Worm (Caenorhabditis elegans) whole organism, young adult: Measurements from ENCODE around the gene F56D5.5.

Experiments
- B0019.2 ChIP-seq: fragments of 200-800 bp; sonication (Bioruptor generic); conservative IDR thresholded peaks from 2 replicates; pipeline ENCODE4 v1.3.6; 2022; ENCODE audit warnings: missing genetic modification reagents, missing genetic modification characterization, missing compliant biosample characterization
- B0336.3 ChIP-seq: fragments of 200-800 bp; sonication (Bioruptor generic); IDR thresholded peaks from 2 replicates; pipeline ENCODE4 v1.3.6; 2022; ENCODE audit warnings: missing genetic modification characterization, missing compliant biosample characterization
- C06A6.2 ChIP-seq: fragments of 200-800 bp; sonication (Bioruptor generic); conservative IDR thresholded peaks from 2 replicates; pipeline ENCODE4 v1.3.6; 2022; ENCODE audit warnings: missing genetic modification characterization, missing compliant biosample characterization
- F10E7.11 ChIP-seq: sonication (generic microtip); optimal IDR thresholded peaks from 2 replicates; lab custom pipeline; 2017; ENCODE audit warnings: mild to moderate bottlenecking, missing genetic modification characterization, moderate library complexity, missing compliant biosample characterization
- F23B12.7 ChIP-seq: sonication (generic microtip); optimal IDR thresholded peaks from 2 replicates; lab custom pipeline; 2017; ENCODE audit warnings: missing genetic modification characterization, mild to moderate bottlenecking, missing compliant biosample characterization, antibody characterized with exemption, moderate library complexity; ENCODE audit not compliant: insufficient read depth
- F49E8.2 ChIP-seq: sonication (generic microtip); optimal IDR thresholded peaks from 3 replicates; lab custom pipeline; 2017; ENCODE audit warnings: missing genetic modification characterization, mild to moderate bottlenecking, missing compliant biosample characterization, antibody characterized with exemption, moderate library complexity; ENCODE audit not compliant: insufficient read depth
- F52B5.7 ChIP-seq: sonication (generic microtip); optimal IDR thresholded peaks from 2 replicates; lab custom pipeline; 2016; ENCODE audit warnings: mild to moderate bottlenecking, missing genetic modification characterization, missing compliant biosample characterization
- F57A8.1 ChIP-seq: fragments of 200-800 bp; sonication (Bioruptor generic); optimal IDR thresholded peaks from 2 replicates; lab custom pipeline; 2018; ENCODE audit warnings: mild to moderate bottlenecking, missing genetic modification characterization, moderate library complexity, missing compliant biosample characterization
- F57C9.4 ChIP-seq: sonication (generic microtip); optimal IDR thresholded peaks from 2 replicates; lab custom pipeline; 2017; ENCODE audit warnings: mild to moderate bottlenecking, missing genetic modification characterization, missing compliant biosample characterization
- Y67H2A.10 ChIP-seq: fragments of 200-800 bp; sonication (Bioruptor generic); conservative IDR thresholded peaks from 2 replicates; pipeline ENCODE4 v1.3.6; 2022; ENCODE audit warnings: missing genetic modification reagents, missing genetic modification characterization, missing compliant biosample characterization
- akir-1 ChIP-seq: fragments of 200-800 bp; sonication (Bioruptor generic); optimal IDR thresholded peaks from 2 replicates; lab custom pipeline; 2018; ENCODE audit warnings: mild to moderate bottlenecking, missing genetic modification characterization, moderate library complexity, missing compliant biosample characterization
- aptf-2 ChIP-seq: fragments of 200-800 bp; sonication (Bioruptor generic); conservative IDR thresholded peaks from 2 replicates; pipeline ENCODE4 v1.3.6; 2022; ENCODE audit warnings: missing genetic modification reagents, missing genetic modification characterization, missing compliant biosample characterization
- attf-5 ChIP-seq: fragments of 200-800 bp; sonication (Bioruptor generic); optimal IDR thresholded peaks from 2 replicates; lab custom pipeline; 2018; ENCODE audit warnings: mild to moderate bottlenecking, missing genetic modification characterization, missing compliant biosample characterization
- attf-6 ChIP-seq: fragments of 200-800 bp; sonication (Bioruptor generic); IDR thresholded peaks from 2 replicates; pipeline ENCODE4 v1.3.6; 2022; ENCODE audit warnings: missing genetic modification reagents, missing genetic modification characterization, missing compliant biosample characterization
- bed-1 ChIP-seq: fragments of 200-800 bp; sonication (Bioruptor generic); IDR thresholded peaks from 2 replicates; pipeline ENCODE4 v1.3.6; 2022; ENCODE audit warnings: missing genetic modification reagents, missing genetic modification characterization, missing compliant biosample characterization
- cebp-1 ChIP-seq, 2 experiments: fragments of 200-800 bp in 1 of 2; sonication (Bioruptor generic) in 1 of 2; sonication (generic microtip) in 1 of 2; IDR thresholded peaks in 1 of 2; optimal IDR thresholded peaks in 1 of 2; 2 replicates each; pipeline versions ENCODE4 v1.3.6 to Lab custom; 2017 to 2022; ENCODE audit warnings: missing compliant biosample characterization in 2 of 2, missing genetic modification characterization in 2 of 2, mild to moderate bottlenecking in 1 of 2, missing genetic modification reagents in 1 of 2, moderate library complexity in 1 of 2
- ceh-27 ChIP-seq: fragments of 200-800 bp; sonication (Bioruptor generic); optimal IDR thresholded peaks from 2 replicates; lab custom pipeline; 2018; ENCODE audit warnings: mild to moderate bottlenecking, missing genetic modification characterization, moderate library complexity, missing compliant biosample characterization
- ceh-91 ChIP-seq: fragments of 200-800 bp; sonication (Bioruptor generic); IDR thresholded peaks from 2 replicates; pipeline ENCODE4 v1.3.6; 2022; ENCODE audit warnings: missing genetic modification reagents, missing genetic modification characterization, missing compliant biosample characterization
- dox-1 ChIP-seq: fragments of 200-800 bp; sonication (Bioruptor generic); IDR thresholded peaks from 2 replicates; pipeline ENCODE4 v1.3.6; 2022; ENCODE audit warnings: missing genetic modification reagents, missing genetic modification characterization, missing compliant biosample characterization
- efl-1 ChIP-seq: fragments of 150-350 bp; optimal IDR thresholded peaks from 2 replicates; lab custom pipeline; 2014; ENCODE audit warnings: missing biosample characterization, missing genetic modification reagents, missing genetic modification characterization
- ekl-4 ChIP-seq: fragments of 200-800 bp; sonication (Bioruptor generic); IDR thresholded peaks from 2 replicates; pipeline ENCODE4 v1.3.6; 2022; ENCODE audit warnings: missing genetic modification reagents, missing genetic modification characterization, missing compliant biosample characterization
- him-1 ChIP-seq: sonication (generic microtip); optimal IDR thresholded peaks from 2 replicates; lab custom pipeline; 2016; ENCODE audit warnings: missing genotype, missing genetic modification reagents, missing genetic modification characterization, missing compliant biosample characterization
- hmg-1.2 ChIP-seq: fragments of 200-800 bp; sonication (Bioruptor generic); IDR thresholded peaks from 2 replicates; pipeline ENCODE4 v1.3.6; 2022; ENCODE audit warnings: missing genetic modification reagents, missing genetic modification characterization, missing compliant biosample characterization
- hsf-1 ChIP-seq: fragments of 200-800 bp; sonication (Bioruptor generic); IDR thresholded peaks from 2 replicates; pipeline ENCODE4 v1.3.6; 2022; ENCODE audit warnings: missing genetic modification reagents, missing genetic modification characterization, missing compliant biosample characterization
- lin-54 ChIP-seq: fragments of 200-800 bp; sonication (Bioruptor generic); optimal IDR thresholded peaks from 2 replicates; lab custom pipeline; 2018; ENCODE audit warnings: mild to moderate bottlenecking, missing genetic modification characterization, missing compliant biosample characterization
- lsl-1 ChIP-seq: fragments of 200-800 bp; sonication (Bioruptor generic); optimal IDR thresholded peaks from 2 replicates; lab custom pipeline; 2018; ENCODE audit warnings: mild to moderate bottlenecking, missing genetic modification characterization, moderate library complexity, missing compliant biosample characterization
- madf-10 ChIP-seq: sonication (generic microtip); optimal IDR thresholded peaks from 2 replicates; lab custom pipeline; 2016; ENCODE audit warnings: mild to moderate bottlenecking, missing genetic modification characterization, missing compliant biosample characterization
- madf-3 ChIP-seq: fragments of 200-800 bp; sonication (Bioruptor generic); IDR thresholded peaks from 2 replicates; pipeline ENCODE4 v1.3.6; 2022; ENCODE audit warnings: missing genetic modification reagents, missing genetic modification characterization, missing compliant biosample characterization
- madf-6 ChIP-seq: fragments of 200-800 bp; sonication (Bioruptor generic); IDR thresholded peaks from 2 replicates; pipeline ENCODE4 v1.3.6; 2022; ENCODE audit warnings: missing genetic modification reagents, missing genetic modification characterization, missing compliant biosample characterization
- madf-8 ChIP-seq: fragments of 200-800 bp; sonication (Bioruptor generic); conservative IDR thresholded peaks from 2 replicates; pipeline ENCODE4 v1.3.6; 2022; ENCODE audit warnings: missing genetic modification reagents, missing genetic modification characterization, missing compliant biosample characterization
- mcd-1 ChIP-seq: fragments of 200-800 bp; sonication (Bioruptor generic); IDR thresholded peaks from 2 replicates; pipeline ENCODE4 v1.3.6; 2022; ENCODE audit warnings: missing genetic modification reagents, missing genetic modification characterization, missing compliant biosample characterization
- mes-4 ChIP-seq: sonication (generic microtip); optimal IDR thresholded peaks from 2 replicates; lab custom pipeline; 2016; ENCODE audit warnings: missing genotype, missing genetic modification characterization, missing compliant biosample characterization
- nhr-80 ChIP-seq: sonication (generic microtip); optimal IDR thresholded peaks from 2 replicates; lab custom pipeline; 2016; ENCODE audit warnings: missing genetic modification characterization, missing compliant biosample characterization
- snpc-1.1 ChIP-seq: sonication (generic microtip); optimal IDR thresholded peaks from 2 replicates; lab custom pipeline; 2017; ENCODE audit warnings: missing genetic modification characterization, mild to moderate bottlenecking, missing compliant biosample characterization, antibody characterized with exemption, moderate library complexity, missing genotype, missing genetic modification reagents; ENCODE audit not compliant: insufficient read depth
- snpc-3.4 ChIP-seq: sonication (generic microtip); optimal IDR thresholded peaks from 2 replicates; lab custom pipeline; 2017; ENCODE audit warnings: missing genetic modification characterization, mild to moderate bottlenecking, missing compliant biosample characterization, antibody characterized with exemption, moderate library complexity, missing genotype, missing genetic modification reagents
- snpc-4 ChIP-seq, 5 experiments: fragments of 150-350 bp in 1 of 5; sonication (generic microtip) in 4 of 5; optimal IDR thresholded peaks; 2 replicates each; lab custom pipeline; 2014 to 2018; ENCODE audit warnings: missing genetic modification characterization in 5 of 5, missing biosample characterization in 3 of 5, antibody characterized with exemption in 2 of 5, mild to moderate bottlenecking in 2 of 5, missing compliant biosample characterization in 2 of 5, missing genotype in 2 of 5, moderate library complexity in 2 of 5, missing genetic modification reagents in 1 of 5
- tlf-1 ChIP-seq: fragments of 200-800 bp; sonication (Bioruptor generic); optimal IDR thresholded peaks from 2 replicates; lab custom pipeline; 2018; ENCODE audit warnings: mild to moderate bottlenecking, missing genetic modification characterization, missing compliant biosample characterization
- unc-62 ChIP-seq: fragments of 150-350 bp; optimal IDR thresholded peaks from 2 replicates; lab custom pipeline; 2014; ENCODE audit warnings: missing biosample characterization, missing genetic modification reagents, missing genetic modification characterization
- zim-3 ChIP-seq: sonication (generic microtip); optimal IDR thresholded peaks from 2 replicates; lab custom pipeline; 2017; ENCODE audit warnings: mild to moderate bottlenecking, missing genetic modification characterization, moderate library complexity, missing compliant biosample characterization
- ztf-3 ChIP-seq: fragments of 200-800 bp; sonication (Bioruptor generic); optimal IDR thresholded peaks from 2 replicates; lab custom pipeline; 2018; ENCODE audit warnings: mild to moderate bottlenecking, missing genetic modification characterization, missing compliant biosample characterization
- ztf-6 ChIP-seq: fragments of 200-800 bp; sonication (Bioruptor generic); IDR thresholded peaks from 2 replicates; pipeline ENCODE4 v1.3.6; 2022; ENCODE audit warnings: missing genetic modification reagents, missing genetic modification characterization, missing compliant biosample characterization

Gene F56D5.5

ce11 chrIV:9374529-9374928 is 33.4 kb downstream of the F56D5.5 start, which contains the start of gene C10C5.3:
TSS of gene C10C5.3 (plus strand) at chrIV:9374829.
- TF ChIP-seq aptf-2 (no peak), B0336.3 (GFP tag; lab: Robert Waterston, UW) (no peak), attf-6 (GFP tag; lab: Robert Waterston, UW) (no peak), snpc-1.1 (tag; lab: Kevin White, UChicago) (no peak), F57A8.1 (GFP tag; lab: Kevin White, UChicago) (no peak), efl-1 (GFP tag; lab: Kevin White, UChicago) (no peak), bed-1 (no peak), unc-62 (no peak), madf-3 (GFP tag; lab: Robert Waterston, UW) (no peak), F57C9.4 (no peak), lin-54 (GFP tag; lab: Kevin White, UChicago) (no peak), zim-3 (tag; lab: Kevin White, UChicago) (no peak)

ce11 chrIV:9371126-9371525 is 36.8 kb downstream of the F56D5.5 start, which contains the start of gene fbxc-58:
TSS of gene fbxc-58 (plus strand) at chrIV:9371508.
- no peak for TF ChIP-seq F10E7.11 (tag; lab: Kevin White, UChicago)
- no peak for TF ChIP-seq Y67H2A.10
- TF ChIP-seq unc-62, result peak; percentile 96
- peak; percentile 93 for TF ChIP-seq cebp-1 (GFP tag; IDR thresholded peaks at IDR 0.05; lab: Robert Waterston, UW)
- TF ChIP-seq cebp-1 (tag; optimal IDR thresholded peaks at IDR 0.05; lab: Kevin White, UChicago), result peak; percentile 93
- no peak for TF ChIP-seq C06A6.2 (GFP tag; lab: Robert Waterston, UW)
- TF ChIP-seq nhr-80 (tag; lab: Kevin White, UChicago), result peak; percentile 33
- no peak for TF ChIP-seq ztf-6 (GFP tag; lab: Robert Waterston, UW)

- TF ChIP-seq hsf-1 (GFP tag; lab: Robert Waterston, UW) (0 out of 2 replicates have a peak, but pooled peaks have one; percentile 16), tlf-1 (GFP tag; lab: Kevin White, UChicago) (peak; percentile 50), ekl-4 (GFP tag; lab: Robert Waterston, UW) (peak; percentile 31; the same call in 1 of the 2 replicates), attf-5 (GFP tag; lab: Kevin White, UChicago) (peak; percentile 10), madf-8 (GFP tag; lab: Robert Waterston, UW) (peak; percentile 82), nhr-80 (tag; lab: Kevin White, UChicago) (peak; percentile 15), mcd-1 (GFP tag; lab: Robert Waterston, UW) (peak; percentile 35; the same call in 1 of the 2 replicates), ceh-91 (GFP tag; lab: Robert Waterston, UW) (peak; percentile 76), akir-1 (GFP tag; lab: Kevin White, UChicago) (no peak), ztf-3 (GFP tag; lab: Kevin White, UChicago) (no peak), mes-4 (tag; lab: Kevin White, UChicago) (no peak), him-1 (tag; lab: Kevin White, UChicago) (no peak), madf-10 (tag; lab: Kevin White, UChicago) (no peak), lsl-1 (GFP tag; lab: Kevin White, UChicago) (peak; percentile 90), hmg-1.2 (GFP tag; lab: Robert Waterston, UW) (peak; percentile 35; the same call in 1 of the 2 replicates), F23B12.7 (tag; lab: Kevin White, UChicago) (no peak), attf-6 (GFP tag; lab: Robert Waterston, UW) (0 out of 2 replicates have a peak, but pooled peaks have one; percentile 22), F52B5.7 (tag; lab: Kevin White, UChicago) (no peak), madf-6 (GFP tag; lab: Robert Waterston, UW) (peak; percentile 96), dox-1 (GFP tag; lab: Robert Waterston, UW) (0 out of 2 replicates have a peak, but pooled peaks have one; percentile 13), B0019.2 (GFP tag; lab: Robert Waterston, UW) (peak; percentile 20; the same call in 1 of the 2 replicates), snpc-1.1 (tag; lab: Kevin White, UChicago) (peak; percentile 37), ceh-27 (GFP tag; lab: Kevin White, UChicago) (peak; percentile 24), F49E8.2 (peak; percentile 42), snpc-3.4 (peak; percentile 70), efl-1 (GFP tag; lab: Kevin White, UChicago) (peak; percentile 92), snpc-4 (GFP tag; optimal IDR thresholded peaks at IDR 0.05; lab: Kevin White, UChicago) (peak; percentile 10), snpc-4 (tag; optimal IDR thresholded peaks at IDR 0.05; lab: Kevin White, UChicago) (peak in 2 of 4 experiments; percentile 9 to 48)
These were observed 39.9 kb downstream of the F56D5.5 start for ce11 chrIV:9367852-9368627.
